Fruit fly (Drosophila melanogaster): ENCODE measurements around the gene Trpml.

Gene Trpml

DNA sequence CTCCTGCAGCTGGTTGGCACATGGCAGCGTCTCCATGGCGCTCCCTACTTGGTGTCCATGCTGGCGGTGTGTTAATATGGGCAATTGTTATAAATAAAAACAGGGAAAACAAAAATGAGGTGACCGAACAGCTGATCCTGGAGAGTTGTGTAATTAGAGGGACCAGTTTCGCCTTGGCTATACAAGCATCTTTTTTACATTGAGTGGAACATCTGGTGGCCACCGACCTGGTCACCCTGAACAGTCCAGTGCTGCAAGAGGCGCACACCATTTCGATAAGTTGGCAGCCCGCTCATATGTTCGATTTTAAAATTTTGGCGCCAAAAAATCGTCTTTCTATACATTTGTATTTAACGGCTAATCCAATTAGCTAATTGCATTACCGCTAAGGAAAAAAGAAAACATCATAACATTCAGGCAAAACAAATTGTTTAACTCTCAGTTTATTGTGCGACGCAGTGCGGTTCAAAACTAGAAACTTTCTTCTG, 30.9 kb downstream of the Trpml start, which contains the start of the genes CG8765 and Gbeta76C (continued):
- TF ChIP-seq CG10147 (GFP tag; optimal IDR thresholded peaks at IDR 0.05) = no peak
- peak; percentile 13 for TF ChIP-seq Abd-B (GFP tag; optimal IDR thresholded peaks at IDR 0.05)
- TF ChIP-seq CG33557 (GFP tag; optimal IDR thresholded peaks at IDR 0.05) = no peak
- peak; percentile 48 for TF ChIP-seq CG17829 (tag; optimal IDR thresholded peaks at IDR 0.05)
- no peak for TF ChIP-seq Ada2b (GFP tag; IDR thresholded peaks at IDR 0.05)
- TF ChIP-seq CG12219 (GFP tag; optimal IDR thresholded peaks at IDR 0.05) = no peak
- no peak; the same call in 1 of the 2 replicates for TF ChIP-seq tna (GFP tag; IDR thresholded peaks at IDR 0.05; ENCODE audit: partially characterized antibody)
- TF ChIP-seq lmd (GFP tag; IDR thresholded peaks at IDR 0.05) = peak; percentile 31; the same call in 1 of the 2 replicates
- peak; percentile 99 for TF ChIP-seq Dp (GFP tag; optimal IDR thresholded peaks at IDR 0.05)
- TF ChIP-seq chm (GFP tag; IDR thresholded peaks at IDR 0.05) = 0 out of 2 replicates have a peak, but pooled peaks have one; percentile 41
- TF ChIP-seq scrt (GFP tag; optimal IDR thresholded peaks at IDR 0.05) = no peak
- TF ChIP-seq CG7786 (GFP tag; optimal IDR thresholded peaks at IDR 0.05) = peak; percentile 13
- TF ChIP-seq CG2875 (GFP tag; optimal IDR thresholded peaks at IDR 0.05) = peak; percentile 26
- TF ChIP-seq inv (GFP tag; IDR thresholded peaks at IDR 0.05; ENCODE audit: partially characterized antibody) = peak; percentile 16; the same call in 1 of the 2 replicates
- TF ChIP-seq CG7928 (GFP tag; optimal IDR thresholded peaks at IDR 0.05) = no peak
- no peak for TF ChIP-seq zf30C (GFP tag; optimal IDR thresholded peaks at IDR 0.05)
- TF ChIP-seq CG10431 (GFP tag; optimal IDR thresholded peaks at IDR 0.05) = no peak
- peak; percentile 53 for TF ChIP-seq Side (GFP tag; optimal IDR thresholded peaks at IDR 0.05)
- TF ChIP-seq wor (GFP tag; IDR thresholded peaks at IDR 0.05) = no peak
- no peak for TF ChIP-seq wek (GFP tag; optimal IDR thresholded peaks at IDR 0.05)
- peak; percentile 93 for TF ChIP-seq Lhr (GFP tag; optimal IDR thresholded peaks at IDR 0.05)
- TF ChIP-seq hkb (optimal IDR thresholded peaks at IDR 0.05) = peak; percentile 74
- 0 out of 2 replicates have a peak, but pooled peaks have one; percentile 29 for TF ChIP-seq hkb (GFP tag; IDR thresholded peaks at IDR 0.05)
- no peak for TF ChIP-seq Nf-YA (GFP tag; IDR thresholded peaks at IDR 0.05)
- peak; percentile 74 for TF ChIP-seq CG13287 (GFP tag; IDR thresholded peaks at IDR 0.05; ENCODE audit: partially characterized antibody)
- no peak for TF ChIP-seq sr (GFP tag; IDR thresholded peaks at IDR 0.05)
- no peak for TF ChIP-seq CkIIα-i1 (GFP tag; IDR thresholded peaks at IDR 0.05)
- peak; percentile 30 for TF ChIP-seq ind (GFP tag; optimal IDR thresholded peaks at IDR 0.05)
- TF ChIP-seq CG11398 (GFP tag; optimal IDR thresholded peaks at IDR 0.05) = peak; percentile 20
- peak; percentile 6 for TF ChIP-seq kay (GFP tag; optimal IDR thresholded peaks at IDR 0.05)
- TF ChIP-seq toy (GFP tag; IDR thresholded peaks at IDR 0.05) = no peak
- no peak for TF ChIP-seq CG7839 (tag; optimal IDR thresholded peaks at IDR 0.05)
- no peak for TF ChIP-seq CG3407 (GFP tag; optimal IDR thresholded peaks at IDR 0.05)
- TF ChIP-seq CG16863 (GFP tag; optimal IDR thresholded peaks at IDR 0.05) = no peak
- TF ChIP-seq maf-S (GFP tag; optimal IDR thresholded peaks at IDR 0.05) = no peak
- TF ChIP-seq CG7556 (GFP tag; optimal IDR thresholded peaks at IDR 0.05) = no peak
- no peak for TF ChIP-seq B-H1 (GFP tag; IDR thresholded peaks at IDR 0.05)
- TF ChIP-seq ci (GFP tag; IDR thresholded peaks at IDR 0.05) = peak; percentile 78; the same call in 2 of the 3 replicates
- TF ChIP-seq CG18476 (GFP tag; optimal IDR thresholded peaks at IDR 0.05) = no peak
- TF ChIP-seq CG9876 (GFP tag; optimal IDR thresholded peaks at IDR 0.05) = peak; percentile 16
- TF ChIP-seq CG32767 (GFP tag; IDR thresholded peaks at IDR 0.05) = no peak
- TF ChIP-seq CG42726 (GFP tag; IDR thresholded peaks at IDR 0.05; ENCODE audit: partially characterized antibody) = 0 out of 2 replicates have a peak, but pooled peaks have one; percentile 41
- TF ChIP-seq CG3726 (GFP tag; IDR thresholded peaks at IDR 0.05) = no peak
- no peak for TF ChIP-seq fd102C (GFP tag; optimal IDR thresholded peaks at IDR 0.05)
- TF ChIP-seq vnd (GFP tag; IDR thresholded peaks at IDR 0.05; ENCODE audit: partially characterized antibody) = no peak
- TF ChIP-seq jing (GFP tag; optimal IDR thresholded peaks at IDR 0.05) = no peak
- TF ChIP-seq Scr (GFP tag; IDR thresholded peaks at IDR 0.05; ENCODE audit: partially characterized antibody) = peak; percentile 31; the same call in 1 of the 2 replicates
- TF ChIP-seq slbo (GFP tag; IDR thresholded peaks at IDR 0.05) = peak; percentile 70
- no peak for TF ChIP-seq Lpt (GFP tag; optimal IDR thresholded peaks at IDR 0.05)
- no peak for TF ChIP-seq dan (GFP tag; IDR thresholded peaks at IDR 0.05)

Measured in whole organism, embryonic.